Fruit fly (Drosophila melanogaster) whole organism, embryonic: ENCODE measurements around the gene CG33923.

Experiments used
- Abd-B ChIP-seq: fragments of 200-800 bp; sonication (Bioruptor generic); optimal IDR thresholded peaks from 2 replicates; lab custom pipeline; 2018; ENCODE audit warnings: missing biosample characterization, mild to moderate bottlenecking, missing genetic modification characterization, moderate library complexity
- Antp ChIP-seq: fragments of 200-800 bp; sonication (Bioruptor generic); optimal IDR thresholded peaks from 3 replicates; lab custom pipeline; 2016; ENCODE audit warnings: missing biosample characterization, missing genetic modification characterization
- Asciz ChIP-seq: fragments of 200-800 bp; sonication (Bioruptor generic); optimal IDR thresholded peaks from 2 replicates; lab custom pipeline; 2017; ENCODE audit warnings: missing biosample characterization, mild to moderate bottlenecking, missing genetic modification characterization, missing genetic modification reagents
- B-H2 ChIP-seq: fragments of 200-800 bp; sonication (Bioruptor generic); optimal IDR thresholded peaks from 2 replicates; lab custom pipeline; 2018; ENCODE audit warnings: missing biosample characterization, mild to moderate bottlenecking, missing genetic modification characterization
- CG10462 ChIP-seq: fragments of 200-800 bp; sonication (Bioruptor generic); optimal IDR thresholded peaks from 2 replicates; lab custom pipeline; 2016; ENCODE audit warnings: missing biosample characterization, missing genetic modification characterization
- CG10543 ChIP-seq: fragments of 200-800 bp; sonication (Bioruptor generic); optimal IDR thresholded peaks from 3 replicates; lab custom pipeline; 2017; ENCODE audit warnings: missing biosample characterization, mild to moderate bottlenecking, missing genetic modification characterization, moderate library complexity
- CG12155 ChIP-seq: fragments of 200-800 bp; sonication (Bioruptor generic); optimal IDR thresholded peaks from 3 replicates; lab custom pipeline; 2016; ENCODE audit warnings: missing biosample characterization, missing genetic modification characterization
- CG14441 ChIP-seq: fragments of 200-800 bp; sonication (Bioruptor generic); IDR thresholded peaks from 2 replicates; pipeline ENCODE4 v1.3.6; 2022; ENCODE audit warnings: missing biosample characterization, missing genetic modification characterization
- CG14860 ChIP-seq: fragments of 200-800 bp; sonication (Bioruptor generic); IDR thresholded peaks from 3 replicates; pipeline ENCODE4 v1.3.6; 2022; ENCODE audit warnings: missing biosample characterization, missing genetic modification characterization; ENCODE audit not compliant: partially characterized antibody
- CG15269 ChIP-seq: fragments of 200-800 bp; sonication (Bioruptor generic); optimal IDR thresholded peaks from 2 replicates; lab custom pipeline; 2018; ENCODE audit warnings: missing biosample characterization, mild to moderate bottlenecking, missing genetic modification characterization, moderate library complexity
- CG17328 ChIP-seq: fragments of 200-800 bp; sonication (Bioruptor generic); IDR thresholded peaks from 2 replicates; pipeline ENCODE4 v1.3.6; 2022; ENCODE audit warnings: missing biosample characterization, missing genetic modification characterization
- CG17912 ChIP-seq: fragments of 200-800 bp; sonication (Bioruptor generic); optimal IDR thresholded peaks from 2 replicates; lab custom pipeline; 2018; ENCODE audit warnings: missing biosample characterization, mild to moderate bottlenecking, missing genetic modification characterization
- CG18599 ChIP-seq: fragments of 200-800 bp; sonication (Bioruptor generic); optimal IDR thresholded peaks from 3 replicates; lab custom pipeline; 2017; ENCODE audit warnings: missing biosample characterization, missing genetic modification characterization, mild to moderate bottlenecking, moderate library complexity, missing genetic modification reagents
- CG2120 ChIP-seq: fragments of 200-800 bp; sonication (Bioruptor generic); optimal IDR thresholded peaks from 3 replicates; lab custom pipeline; 2016; ENCODE audit warnings: missing biosample characterization, missing genetic modification characterization
- CG2875 ChIP-seq: fragments of 200-800 bp; sonication (Bioruptor generic); optimal IDR thresholded peaks from 2 replicates; lab custom pipeline; 2017; ENCODE audit warnings: missing biosample characterization, mild to moderate bottlenecking, missing genetic modification characterization, missing genetic modification reagents
- CG30403 ChIP-seq: fragments of 200-800 bp; sonication (Bioruptor generic); optimal IDR thresholded peaks from 3 replicates; lab custom pipeline; 2016; ENCODE audit warnings: missing biosample characterization, missing genetic modification characterization
- CG3065 ChIP-seq: fragments of 200-800 bp; sonication (Bioruptor generic); optimal IDR thresholded peaks from 2 replicates; lab custom pipeline; 2016; ENCODE audit warnings: missing biosample characterization, missing genetic modification characterization
- CG32767 ChIP-seq: fragments of 200-800 bp; sonication (Bioruptor generic); IDR thresholded peaks from 2 replicates; pipeline ENCODE4 v1.3.6; 2022; ENCODE audit warnings: missing biosample characterization, missing genetic modification characterization
- CG3281 ChIP-seq: fragments of 200-800 bp; sonication (Bioruptor generic); optimal IDR thresholded peaks from 3 replicates; lab custom pipeline; 2017; ENCODE audit warnings: missing biosample characterization, mild to moderate bottlenecking, missing genetic modification characterization
- CG34422 ChIP-seq: fragments of 200-800 bp; sonication (Bioruptor generic); IDR thresholded peaks from 3 replicates; pipeline ENCODE4 v1.3.6; 2022; ENCODE audit warnings: missing biosample characterization, missing genetic modification characterization
- CG5245 ChIP-seq: fragments of 200-800 bp; sonication (Bioruptor generic); optimal IDR thresholded peaks from 3 replicates; lab custom pipeline; 2016; ENCODE audit warnings: missing biosample characterization, missing genetic modification characterization
- CG7556 ChIP-seq: fragments of 200-800 bp; sonication (Bioruptor generic); optimal IDR thresholded peaks from 2 replicates; lab custom pipeline; 2017; ENCODE audit warnings: missing biosample characterization, mild to moderate bottlenecking, missing genetic modification characterization
- CG7786 ChIP-seq: fragments of 200-800 bp; sonication (Bioruptor generic); optimal IDR thresholded peaks from 2 replicates; lab custom pipeline; 2016; ENCODE audit warnings: missing biosample characterization, missing genetic modification characterization
- CG7839 ChIP-seq: fragments of 200-800 bp; sonication (Bioruptor generic); optimal IDR thresholded peaks from 3 replicates; lab custom pipeline; 2018; ENCODE audit warnings: missing biosample characterization, mild to moderate bottlenecking, missing genetic modification characterization, moderate library complexity
- CG8924 ChIP-seq: fragments of 200-800 bp; optimal IDR thresholded peaks from 3 replicates; lab custom pipeline; 2019; ENCODE audit warnings: missing biosample characterization, mild to moderate bottlenecking, missing genetic modification characterization, moderate library complexity
- CTCF ChIP-seq: fragments of 200-800 bp; sonication (Bioruptor generic); optimal IDR thresholded peaks from 2 replicates; lab custom pipeline; 2017; ENCODE audit warnings: missing biosample characterization, mild to moderate bottlenecking, missing genetic modification characterization, moderate library complexity
- Dp ChIP-seq: fragments of 200-800 bp; sonication (Bioruptor generic); optimal IDR thresholded peaks from 2 replicates; lab custom pipeline; 2018; ENCODE audit warnings: missing biosample characterization, mild to moderate bottlenecking, missing genetic modification characterization, moderate library complexity
- HLH54F ChIP-seq: fragments of 200-800 bp; sonication (Bioruptor generic); optimal IDR thresholded peaks from 3 replicates; lab custom pipeline; 2016; ENCODE audit warnings: missing biosample characterization, missing genetic modification characterization
- Kr ChIP-seq: fragments of 200-800 bp; sonication (Bioruptor generic); optimal IDR thresholded peaks from 2 replicates; lab custom pipeline; 2017; ENCODE audit warnings: missing biosample characterization, mild to moderate bottlenecking, missing genetic modification characterization
- Lhr ChIP-seq: fragments of 200-800 bp; sonication (Bioruptor generic); optimal IDR thresholded peaks from 3 replicates; lab custom pipeline; 2017; ENCODE audit warnings: mild to moderate bottlenecking, missing biosample characterization, missing genetic modification reagents, missing genetic modification characterization
- Meics ChIP-seq: fragments of 200-800 bp; sonication (Bioruptor generic); optimal IDR thresholded peaks from 2 replicates; lab custom pipeline; 2017; ENCODE audit warnings: missing biosample characterization, mild to moderate bottlenecking, missing genetic modification characterization
- PHDP ChIP-seq: fragments of 200-800 bp; sonication (Bioruptor generic); optimal IDR thresholded peaks from 3 replicates; lab custom pipeline; 2018; ENCODE audit warnings: missing biosample characterization, mild to moderate bottlenecking, missing genetic modification characterization, moderate library complexity
- Rfx ChIP-seq: fragments of 200-800 bp; sonication (Bioruptor generic); IDR thresholded peaks from 2 replicates; pipeline ENCODE4 v1.3.6; 2022; ENCODE audit warnings: missing biosample characterization, missing genetic modification characterization
- Spps ChIP-seq: fragments of 200-800 bp; sonication (Bioruptor generic); optimal IDR thresholded peaks from 2 replicates; lab custom pipeline; 2018; ENCODE audit warnings: missing biosample characterization, mild to moderate bottlenecking, missing genetic modification characterization
- Xrp1 ChIP-seq: fragments of 200-800 bp; sonication (Bioruptor generic); IDR thresholded peaks from 2 replicates; pipeline ENCODE4 v1.3.6; 2022; ENCODE audit warnings: missing biosample characterization, missing genetic modification characterization
- chm ChIP-seq: fragments of 200-800 bp; sonication (Bioruptor generic); IDR thresholded peaks from 2 replicates; pipeline ENCODE4 v1.3.6; 2022; ENCODE audit warnings: missing biosample characterization, missing genetic modification characterization
- dmrt99B ChIP-seq: fragments of 200-800 bp; sonication (Bioruptor generic); optimal IDR thresholded peaks from 2 replicates; lab custom pipeline; 2018; ENCODE audit warnings: missing biosample characterization, mild to moderate bottlenecking, missing genetic modification characterization, moderate library complexity
- eve ChIP-seq, 2 experiments: fragments of >200 bp; optimal IDR thresholded peaks; 2 replicates each; lab custom pipeline; 2017; ENCODE audit warnings: missing biosample characterization in 2 of 2, missing genetic modification characterization in 2 of 2
- gsb ChIP-seq: fragments of 200-800 bp; sonication (Bioruptor generic); IDR thresholded peaks from 2 replicates; pipeline ENCODE4 v1.3.6; 2022; ENCODE audit warnings: missing biosample characterization, missing genetic modification characterization
- lmd ChIP-seq: fragments of 200-800 bp; sonication (Bioruptor generic); IDR thresholded peaks from 2 replicates; pipeline ENCODE4 v1.3.6; 2022; ENCODE audit warnings: missing biosample characterization, missing genetic modification characterization
- otp ChIP-seq: fragments of 200-800 bp; sonication (Bioruptor generic); IDR thresholded peaks from 3 replicates; pipeline ENCODE4, ENCODE4 v1.3.6; 2022; ENCODE audit warnings: missing biosample characterization, missing genetic modification characterization
- peb ChIP-seq: fragments of 200-800 bp; sonication (Bioruptor generic); IDR thresholded peaks from 2 replicates; pipeline ENCODE4 v1.3.6; 2022; ENCODE audit warnings: missing biosample characterization, missing genetic modification characterization
- pho ChIP-seq: fragments of 200-800 bp; sonication (Bioruptor generic); optimal IDR thresholded peaks from 2 replicates; lab custom pipeline; 2016; ENCODE audit warnings: missing biosample characterization, missing genetic modification characterization
- pum ChIP-seq: fragments of 200-800 bp; sonication (Bioruptor generic); optimal IDR thresholded peaks from 2 replicates; lab custom pipeline; 2016; ENCODE audit warnings: missing biosample characterization, missing genetic modification characterization
- ranshi ChIP-seq: fragments of 200-800 bp; sonication (Bioruptor generic); IDR thresholded peaks from 2 replicates; pipeline ENCODE4 v1.3.6; 2022; ENCODE audit warnings: missing biosample characterization, missing genetic modification characterization
- sd ChIP-seq: fragments of 200-800 bp; sonication (Bioruptor generic); optimal IDR thresholded peaks from 3 replicates; lab custom pipeline; 2018; ENCODE audit warnings: missing biosample characterization, mild to moderate bottlenecking, missing genetic modification characterization, moderate library complexity
- sim ChIP-seq: fragments of 200-800 bp; sonication (Bioruptor generic); IDR thresholded peaks from 2 replicates; pipeline ENCODE4 v1.3.6; 2022; ENCODE audit warnings: missing biosample characterization, missing genetic modification characterization
- slbo ChIP-seq: fragments of 200-800 bp; sonication (Bioruptor generic); IDR thresholded peaks from 2 replicates; pipeline ENCODE4 v1.3.6; 2022; ENCODE audit warnings: missing biosample characterization, missing genetic modification characterization
- slp2 ChIP-seq: fragments of 200-800 bp; sonication (Bioruptor generic); optimal IDR thresholded peaks from 2 replicates; lab custom pipeline; 2016; ENCODE audit warnings: missing biosample characterization, missing genetic modification characterization
- sr ChIP-seq: fragments of 200-800 bp; sonication (Bioruptor generic); IDR thresholded peaks from 3 replicates; pipeline ENCODE4 v1.3.6; 2022; ENCODE audit warnings: missing biosample characterization, missing genetic modification characterization
- tgo ChIP-seq: fragments of 200-800 bp; sonication (Bioruptor generic); IDR thresholded peaks from 3 replicates; pipeline ENCODE4 v1.3.6; 2022; ENCODE audit warnings: missing biosample characterization, missing genetic modification characterization
- ttk ChIP-seq: fragments of 200-800 bp; sonication (Bioruptor generic); IDR thresholded peaks from 2 replicates; pipeline ENCODE4 v2.1.2; 2022; ENCODE audit warnings: missing biosample characterization, missing genetic modification characterization

CG33923 gene

DNA sequence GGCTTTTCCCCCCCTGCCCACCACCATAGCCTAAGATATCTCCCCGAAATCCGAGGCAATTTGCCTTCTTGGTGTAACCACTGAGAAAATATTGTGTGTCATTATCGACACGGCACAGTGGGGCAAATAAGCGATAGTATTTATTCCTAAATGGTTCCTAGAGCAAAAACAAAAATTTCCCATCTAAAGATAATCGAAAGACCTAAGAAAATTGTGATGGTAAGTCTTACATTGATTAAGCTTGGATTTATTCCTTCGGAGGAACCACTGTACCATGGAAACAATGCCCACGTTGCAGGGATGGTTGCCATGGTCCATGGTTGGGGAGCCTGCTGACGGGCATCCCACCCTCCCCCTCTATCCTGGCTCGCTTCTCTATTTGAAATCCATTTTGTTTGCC, 25.5 kb downstream of the CG33923 start (continued):
- peak; percentile 7; the same call in 1 of the 2 replicates for TF ChIP-seq ttk
- TF ChIP-seq CG34422 (GFP tag; lab: Robert Waterston, UW) = peak; percentile 52; the same call in 1 of the 3 replicates
- no peak for TF ChIP-seq Spps (tag; lab: Kevin White, UChicago)
- peak; percentile 48 for TF ChIP-seq Rfx (GFP tag; lab: Robert Waterston, UW)
- peak; percentile 30 for TF ChIP-seq CG3281 (GFP tag; lab: Kevin White, UChicago)
- TF ChIP-seq CG30403 = peak; percentile 8
- no peak for TF ChIP-seq CG3065
- TF ChIP-seq pum (GFP tag; lab: Kevin White, UChicago) = no peak
- TF ChIP-seq sr = no peak
- TF ChIP-seq CG2120 (GFP tag; lab: Kevin White, UChicago) = peak; percentile 53
- no peak for TF ChIP-seq CG2875 (GFP tag; lab: Kevin White, UChicago)
- TF ChIP-seq CG7786 = peak; percentile 9
- peak; percentile 44 for TF ChIP-seq Antp
- TF ChIP-seq dmrt99B = peak; percentile 51
- peak in 1 of 2 experiments; percentile 56 for TF ChIP-seq eve (GFP tag; optimal IDR thresholded peaks at IDR 0.05; lab: Kevin White, UChicago)
- no peak for TF ChIP-seq CG14441 (GFP tag; lab: Robert Waterston, UW)
- TF ChIP-seq lmd (GFP tag; lab: Robert Waterston, UW) = peak; percentile 28; the same call in 1 of the 2 replicates
- TF ChIP-seq Abd-B (GFP tag; lab: Kevin White, UChicago) = no peak
- TF ChIP-seq B-H2 (GFP tag; lab: Kevin White, UChicago) = no peak
- peak; percentile 54 for TF ChIP-seq CG7556 (GFP tag; lab: Kevin White, UChicago)
- TF ChIP-seq HLH54F (GFP tag; lab: Kevin White, UChicago) = peak; percentile 30
- no peak for TF ChIP-seq Lhr
- peak; percentile 67 for TF ChIP-seq slbo
- 0 out of 3 replicates have a peak, but pooled peaks have one; percentile 12 for TF ChIP-seq otp (GFP tag; lab: Robert Waterston, UW)
- no peak for TF ChIP-seq CG10462
- TF ChIP-seq Kr (GFP tag; lab: Kevin White, UChicago) = no peak
- TF ChIP-seq slp2 = no peak
- TF ChIP-seq gsb (GFP tag; lab: Robert Waterston, UW) = no peak
- TF ChIP-seq PHDP (tag; lab: Kevin White, UChicago) = peak; percentile 32
- peak; percentile 54; the same call in 1 of the 2 replicates for TF ChIP-seq ranshi (GFP tag; lab: Robert Waterston, UW)
- no peak for TF ChIP-seq CG12155
- peak; percentile 31; the same call in 1 of the 2 replicates for TF ChIP-seq CG32767
- TF ChIP-seq pho = no peak
- no peak for TF ChIP-seq CG10543 (GFP tag; lab: Kevin White, UChicago)
- TF ChIP-seq Xrp1 (GFP tag; lab: Robert Waterston, UW) = peak; percentile 48; the same call in 1 of the 2 replicates
- TF ChIP-seq Asciz = peak; percentile 38
- peak; percentile 52; the same call in 1 of the 2 replicates for TF ChIP-seq chm
- no peak for TF ChIP-seq CG17912 (GFP tag; lab: Kevin White, UChicago)
- no peak for TF ChIP-seq sim (GFP tag; lab: Robert Waterston, UW)
- no peak for TF ChIP-seq sd (tag; lab: Kevin White, UChicago)
- no peak for TF ChIP-seq CTCF (GFP tag; lab: Kevin White, UChicago)
- TF ChIP-seq CG8924 = peak; percentile 19
- TF ChIP-seq CG7839 (tag; lab: Kevin White, UChicago) = peak; percentile 36
- TF ChIP-seq Dp (GFP tag; lab: Kevin White, UChicago) = no peak
- TF ChIP-seq tgo = peak; percentile 18; the same call in 1 of the 3 replicates
- TF ChIP-seq Meics (GFP tag; lab: Kevin White, UChicago) = peak; percentile 39
- TF ChIP-seq peb (GFP tag; lab: Robert Waterston, UW) = 0 out of 2 replicates have a peak, but pooled peaks have one; percentile 17
- peak; percentile 71 for TF ChIP-seq CG18599 (GFP tag; lab: Kevin White, UChicago)
- peak; percentile 35 for TF ChIP-seq CG15269
- no peak for TF ChIP-seq CG14860 (GFP tag; lab: Robert Waterston, UW)
- peak; percentile 61 for TF ChIP-seq CG17328 (GFP tag; lab: Robert Waterston, UW)
- TF ChIP-seq CG5245 (GFP tag; lab: Kevin White, UChicago) = no peak
